Worm (Caenorhabditis elegans) whole organism, L1 larva: ENCODE measurements around the gene nspb-9.

Experiments
- C04F5.9 ChIP-seq: sonication (generic microtip); optimal IDR thresholded peaks from 2 replicates; lab custom pipeline; 2016; ENCODE audit warnings: missing genetic modification characterization, missing compliant biosample characterization
- C16A3.4 ChIP-seq: fragments of 150-350 bp; optimal IDR thresholded peaks from 2 replicates; lab custom pipeline; 2014; ENCODE audit warnings: missing biosample characterization, missing genetic modification characterization
- alr-1 ChIP-seq: fragments of 200-800 bp; sonication (Bioruptor generic); optimal IDR thresholded peaks from 2 replicates; lab custom pipeline; 2018; ENCODE audit warnings: borderline replicate concordance, mild to moderate bottlenecking, missing genetic modification characterization, missing compliant biosample characterization
- blmp-1 ChIP-seq: fragments of 150-350 bp; optimal IDR thresholded peaks from 2 replicates; lab custom pipeline; 2014; ENCODE audit warnings: missing biosample characterization, missing genetic modification characterization
- ceh-82 ChIP-seq, 3 experiments: fragments of 150-350 bp in 1 of 3; sonication (generic microtip) in 2 of 3; optimal IDR thresholded peaks; 2 replicates each; lab custom pipeline; 2014 to 2017; ENCODE audit warnings: missing biosample characterization in 3 of 3, missing genetic modification characterization in 3 of 3
- ces-1 ChIP-seq: fragments of 150-350 bp; optimal IDR thresholded peaks from 2 replicates; lab custom pipeline; 2014; ENCODE audit warnings: missing biosample characterization, missing genetic modification reagents, missing genetic modification characterization
- efl-1 ChIP-seq, 4 experiments: fragments of 150-350 bp; optimal IDR thresholded peaks in 3 of 4; peaks in 1 of 4; 1 replicate in 1 of 4; 2 replicates in 3 of 4; lab custom pipeline; 2014; ENCODE audit warnings: missing biosample characterization in 2 of 4, missing genetic modification characterization in 2 of 4, missing genetic modification reagents in 2 of 4
- efl-3 ChIP-seq: fragments of 200-800 bp; sonication (Bioruptor generic); optimal IDR thresholded peaks from 2 replicates; lab custom pipeline; 2018; ENCODE audit warnings: mild to moderate bottlenecking, missing genetic modification characterization, missing compliant biosample characterization
- egl-27 ChIP-seq, 2 experiments: fragments of 150-350 bp in 1 of 2; sonication (generic microtip); optimal IDR thresholded peaks; 3 replicates each; lab custom pipeline; 2017 to 2018; ENCODE audit warnings: missing biosample characterization in 2 of 2, missing genetic modification characterization in 2 of 2, missing genetic modification reagents in 2 of 2
- elt-3 ChIP-seq, 6 experiments: fragments of 150-350 bp in 1 of 6; sonication (generic microtip); optimal IDR thresholded peaks; 2 replicates each; lab custom pipeline; 2017 to 2018; ENCODE audit warnings: missing biosample characterization in 6 of 6, missing genetic modification characterization in 6 of 6, inconsistent platforms in 1 of 6
- fkh-4 ChIP-seq: sonication (generic microtip); optimal IDR thresholded peaks from 2 replicates; lab custom pipeline; 2016; ENCODE audit warnings: missing compliant biosample characterization, missing genetic modification characterization, borderline replicate concordance
- fkh-8 ChIP-seq: sonication (generic microtip); optimal IDR thresholded peaks from 2 replicates; lab custom pipeline; 2016; ENCODE audit warnings: mild to moderate bottlenecking, missing genetic modification characterization, missing compliant biosample characterization
- grh-1 ChIP-seq: fragments of 200-800 bp; sonication (Bioruptor generic); IDR thresholded peaks from 2 replicates; pipeline ENCODE4 v1.3.6; 2022; ENCODE audit warnings: missing genetic modification reagents, missing genetic modification characterization, missing compliant biosample characterization
- hlh-17 ChIP-seq: fragments of 200-800 bp; sonication (Bioruptor generic); optimal IDR thresholded peaks from 2 replicates; lab custom pipeline; 2018; ENCODE audit warnings: missing genetic modification characterization, mild to moderate bottlenecking, missing compliant biosample characterization, moderate library complexity, borderline replicate concordance
- hpl-2 ChIP-seq: fragments of 150-350 bp; optimal IDR thresholded peaks from 2 replicates; lab custom pipeline; 2014; ENCODE audit warnings: missing biosample characterization, missing genetic modification reagents, missing genetic modification characterization
- irx-1 ChIP-seq: sonication (generic microtip); optimal IDR thresholded peaks from 2 replicates; lab custom pipeline; 2016; ENCODE audit warnings: missing genetic modification characterization, missing compliant biosample characterization
- jun-1 ChIP-seq: fragments of 150-350 bp; optimal IDR thresholded peaks from 2 replicates; lab custom pipeline; 2014; ENCODE audit warnings: missing biosample characterization, missing genetic modification reagents, missing genetic modification characterization
- lin-14 ChIP-seq: fragments of 200-800 bp; sonication (Bioruptor generic); optimal IDR thresholded peaks from 2 replicates; lab custom pipeline; 2018; ENCODE audit warnings: mild to moderate bottlenecking, missing genetic modification characterization, moderate library complexity, missing compliant biosample characterization
- lin-15B ChIP-seq: fragments of 150-350 bp; sonication (generic microtip); optimal IDR thresholded peaks from 3 replicates; lab custom pipeline; 2014; ENCODE audit warnings: missing biosample characterization, missing genetic modification characterization
- lin-35 ChIP-seq, 2 experiments: fragments of 150-350 bp; optimal IDR thresholded peaks; 2 replicates each; lab custom pipeline; 2014; ENCODE audit warnings: missing biosample characterization in 2 of 2, missing genetic modification characterization in 2 of 2, missing genetic modification reagents in 2 of 2
- lin-39 ChIP-seq: fragments of 150-350 bp; optimal IDR thresholded peaks from 2 replicates; lab custom pipeline; 2014; ENCODE audit warnings: missing biosample characterization, missing genetic modification reagents, missing genetic modification characterization
- mab-9 ChIP-seq: fragments of 200-800 bp; sonication (Bioruptor generic); IDR thresholded peaks from 2 replicates; pipeline ENCODE4 v1.3.6; 2022; ENCODE audit warnings: missing genetic modification reagents, missing genetic modification characterization, missing compliant biosample characterization
- nhr-12 ChIP-seq: sonication (generic microtip); optimal IDR thresholded peaks from 2 replicates; lab custom pipeline; 2017; ENCODE audit warnings: missing biosample characterization, missing genetic modification characterization
- nhr-20 ChIP-seq: sonication (generic microtip); optimal IDR thresholded peaks from 2 replicates; lab custom pipeline; 2016; ENCODE audit warnings: mild to moderate bottlenecking, missing genetic modification characterization, missing compliant biosample characterization
- nhr-47 ChIP-seq: sonication (generic microtip); optimal IDR thresholded peaks from 2 replicates; lab custom pipeline; 2016; ENCODE audit warnings: mild to moderate bottlenecking, missing genetic modification characterization, moderate library complexity, missing compliant biosample characterization
- nhr-71 ChIP-seq: sonication (generic microtip); optimal IDR thresholded peaks from 2 replicates; lab custom pipeline; 2016; ENCODE audit warnings: mild to moderate bottlenecking, missing genetic modification characterization, moderate library complexity, missing compliant biosample characterization
- nhr-84 ChIP-seq: sonication (generic microtip); optimal IDR thresholded peaks from 2 replicates; lab custom pipeline; 2017; ENCODE audit warnings: missing biosample characterization, missing genetic modification characterization
- nhr-85 ChIP-seq: sonication (generic microtip); peaks from one replicate; lab custom pipeline; 2016; ENCODE audit warnings: missing genetic modification characterization, inconsistent platforms, missing compliant biosample characterization
- nhr-90 ChIP-seq: sonication (generic microtip); optimal IDR thresholded peaks from 2 replicates; lab custom pipeline; 2016; ENCODE audit warnings: mild to moderate bottlenecking, missing genetic modification characterization, missing compliant biosample characterization; ENCODE audit not compliant: poor library complexity
- pag-3 ChIP-seq: sonication (generic microtip); optimal IDR thresholded peaks from 2 replicates; lab custom pipeline; 2017; ENCODE audit warnings: missing genetic modification characterization, mild to moderate bottlenecking, missing compliant biosample characterization, antibody characterized with exemption, borderline replicate concordance; ENCODE audit not compliant: insufficient read depth
- pax-3 ChIP-seq: fragments of 200-800 bp; sonication (Bioruptor generic); optimal IDR thresholded peaks from 2 replicates; lab custom pipeline; 2018; ENCODE audit warnings: mild to moderate bottlenecking, missing genetic modification characterization, moderate library complexity, missing compliant biosample characterization
- rnt-1 ChIP-seq: sonication (generic microtip); optimal IDR thresholded peaks from 2 replicates; lab custom pipeline; 2016; ENCODE audit warnings: mild to moderate bottlenecking, missing genetic modification characterization, moderate library complexity, missing compliant biosample characterization
- snu-23 ChIP-seq: sonication (generic microtip); optimal IDR thresholded peaks from 2 replicates; lab custom pipeline; 2016; ENCODE audit warnings: missing genetic modification characterization, missing compliant biosample characterization
- sox-4 ChIP-seq: sonication (generic microtip); optimal IDR thresholded peaks from 2 replicates; lab custom pipeline; 2016; ENCODE audit warnings: missing genetic modification characterization, missing compliant biosample characterization
- unc-30 ChIP-seq: sonication (generic microtip); optimal IDR thresholded peaks from 2 replicates; lab custom pipeline; 2017; ENCODE audit warnings: missing biosample characterization, missing genetic modification characterization
- unc-62 ChIP-seq: fragments of 150-350 bp; optimal IDR thresholded peaks from 2 replicates; lab custom pipeline; 2014; ENCODE audit warnings: missing biosample characterization, missing genetic modification reagents, missing genetic modification characterization
- vab-15 ChIP-seq: sonication (generic microtip); optimal IDR thresholded peaks from 2 replicates; lab custom pipeline; 2017; ENCODE audit warnings: missing genotype, mild to moderate bottlenecking, missing genetic modification characterization, missing compliant biosample characterization
- zip-4 ChIP-seq: fragments of 200-800 bp; sonication (Bioruptor generic); optimal IDR thresholded peaks from 2 replicates; lab custom pipeline; 2018; ENCODE audit warnings: mild to moderate bottlenecking, missing genetic modification characterization, moderate library complexity, missing compliant biosample characterization
- ztf-11 ChIP-seq, 2 experiments: sonication (generic microtip); optimal IDR thresholded peaks; 2 replicates each; lab custom pipeline; 2016 to 2017; ENCODE audit warnings: missing genetic modification characterization in 2 of 2, missing biosample characterization in 1 of 2, missing compliant biosample characterization in 1 of 2

The nspb-9 gene

ce11 chrII:14616402-14616801, 35.7 kb downstream of the nspb-9 start:
- TF ChIP-seq elt-3 (tag; optimal IDR thresholded peaks at IDR 0.05; lab: Kevin White, UChicago), result peak in 4 of 6 experiments; percentile 79 to 83 (median 82)
- no peak for TF ChIP-seq jun-1
- peak; percentile 89 for TF ChIP-seq blmp-1 (tag; lab: Kevin White, UChicago)
- peak; percentile 52 for TF ChIP-seq nhr-85 (tag; lab: Kevin White, UChicago)
- no peak for TF ChIP-seq lin-39 (tag; lab: Kevin White, UChicago)
- TF ChIP-seq nhr-12 (tag; lab: Kevin White, UChicago), result no peak

- TF ChIP-seq efl-1 (optimal IDR thresholded peaks at IDR 0.05; lab: Kevin White, UChicago) (peak in 1 of 2 experiments; percentile 14), efl-1 (GFP tag; optimal IDR thresholded peaks at IDR 0.05 in 1 of 2; lab: Kevin White, UChicago) (peak in 1 of 2 experiments; percentile 92), lin-35 (GFP tag; optimal IDR thresholded peaks at IDR 0.05; lab: Kevin White, UChicago) (peak in 1 of 2 experiments; percentile 59), nhr-20 (tag; lab: Kevin White, UChicago) (peak; percentile 28), snu-23 (peak; percentile 39), C16A3.4 (tag; lab: Kevin White, UChicago) (peak; percentile 0), C04F5.9 (no peak), nhr-71 (tag; lab: Kevin White, UChicago) (peak; percentile 45), ces-1 (GFP tag; lab: Kevin White, UChicago) (no peak), nhr-85 (tag; lab: Kevin White, UChicago) (peak; percentile 70), alr-1 (no peak), nhr-90 (tag; lab: Kevin White, UChicago) (peak; percentile 61), grh-1 (GFP tag; lab: Robert Waterston, UW) (0 out of 2 replicates have a peak, but pooled peaks have one; percentile 15), rnt-1 (tag; lab: Kevin White, UChicago) (peak; percentile 12)
These were observed 36.3 kb downstream of the nspb-9 start for ce11 chrII:14616927-14617326.

DNA sequence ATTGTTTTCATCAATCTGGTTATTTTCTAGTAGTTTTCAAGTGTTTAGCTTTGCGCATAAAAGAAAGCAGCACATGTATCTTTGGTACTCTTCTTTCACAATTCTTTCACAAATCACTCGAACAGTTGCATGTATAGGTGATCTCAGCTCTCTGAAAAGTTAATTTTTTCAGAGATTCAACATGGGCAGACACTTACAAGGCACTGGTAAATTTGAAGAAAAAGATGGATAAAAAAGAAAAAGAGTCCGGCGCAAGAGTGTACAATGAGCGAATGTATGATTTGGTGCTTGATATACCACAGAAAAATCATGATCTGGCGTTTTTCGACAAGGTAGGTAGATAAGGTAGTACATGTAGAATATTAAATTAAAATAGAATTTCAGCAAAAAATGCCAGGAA, 37.5 kb downstream of the nspb-9 start:
- TF ChIP-seq sox-4 (tag; lab: Kevin White, UChicago) (no peak), hpl-2 (no peak), pag-3 (no peak), ceh-82 (tag; optimal IDR thresholded peaks at IDR 0.05; lab: Kevin White, UChicago) (no peak), egl-27 (tag; optimal IDR thresholded peaks at IDR 0.05; lab: Kevin White, UChicago) (no peak), grh-1 (GFP tag; lab: Robert Waterston, UW) (no peak), pax-3 (no peak), fkh-4 (tag; lab: Kevin White, UChicago) (no peak), lin-15B (no peak), nhr-84 (tag; lab: Kevin White, UChicago) (no peak), C16A3.4 (tag; lab: Kevin White, UChicago) (no peak), hlh-17 (no peak), unc-62 (GFP tag; lab: Kevin White, UChicago) (no peak), vab-15 (tag; lab: Kevin White, UChicago) (no peak), fkh-8 (no peak), lin-39 (tag; lab: Kevin White, UChicago) (no peak), rnt-1 (tag; lab: Kevin White, UChicago) (no peak), zip-4 (no peak), lin-14 (no peak)

- TF ChIP-seq efl-3 (GFP tag; lab: Kevin White, UChicago), result no peak
- TF ChIP-seq elt-3 (tag; optimal IDR thresholded peaks at IDR 0.05; lab: Kevin White, UChicago), result peak in 2 of 6 experiments; percentile 6 to 12
- no peak for TF ChIP-seq lin-35 (GFP tag; optimal IDR thresholded peaks at IDR 0.05; lab: Kevin White, UChicago)
- TF ChIP-seq hpl-2, result no peak
- TF ChIP-seq nhr-20 (tag; lab: Kevin White, UChicago), result no peak
- TF ChIP-seq irx-1 (tag; lab: Kevin White, UChicago), result no peak
- peak; percentile 11 for TF ChIP-seq blmp-1 (tag; lab: Kevin White, UChicago)
- TF ChIP-seq nhr-12 (tag; lab: Kevin White, UChicago), result no peak
- no peak for TF ChIP-seq ztf-11 (tag; optimal IDR thresholded peaks at IDR 0.05; lab: Kevin White, UChicago)
- TF ChIP-seq nhr-47 (tag; lab: Kevin White, UChicago), result no peak
- TF ChIP-seq mab-9, result 0 out of 2 replicates have a peak, but pooled peaks have one; percentile 32
- peak; percentile 29 for TF ChIP-seq nhr-85 (tag; lab: Kevin White, UChicago)
- TF ChIP-seq unc-30 (tag; lab: Kevin White, UChicago), result no peak
These were observed 38.1 kb downstream of the nspb-9 start for ce11 chrII:14618764-14619163.
